Worm (Caenorhabditis elegans): ENCODE results near the gene srr-6.
A peak's percentile ranks its signal among the peaks of the same experiment; 100 is the strongest.

srr-6 gene

ce11 chrV:5000406-5000805 is 12.2 kb upstream of the srr-6 start, which contains the start of gene ugt-7:
Gene ugt-7, minus strand, starts transcription at chrV:5000566.
- TF ChIP-seq elt-2 (tag; optimal IDR thresholded peaks at IDR 0.05) (peak; percentile 48), mdl-1 (tag; optimal IDR thresholded peaks at IDR 0.05) (no peak), skn-1 (tag; optimal IDR thresholded peaks at IDR 0.05) (no peak), snu-23 (GFP tag; optimal IDR thresholded peaks at IDR 0.05) (no peak)

DNA sequence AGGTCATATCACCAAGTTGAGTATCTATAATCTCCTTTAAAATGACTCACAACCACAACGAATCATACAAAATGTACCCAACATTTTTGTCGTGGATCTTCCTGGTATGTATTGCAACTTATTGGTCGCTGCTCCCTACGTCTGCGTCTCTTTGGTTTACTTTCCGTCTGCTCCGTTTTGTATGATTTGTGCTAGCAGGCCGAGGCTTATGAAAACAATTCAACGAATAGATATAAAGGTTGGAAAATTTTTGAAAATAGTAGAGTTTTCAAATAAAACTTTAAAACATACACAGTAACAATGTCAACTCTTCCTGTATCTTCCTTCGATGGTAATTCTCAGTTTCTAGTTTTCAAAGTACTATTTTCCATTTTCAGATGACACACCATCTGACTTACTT is 11.2 kb upstream of the srr-6 start, which contains the start of gene srr-8:
Gene srr-8 (plus strand): TSS at position 301 of the 400 bp plus-strand sequence.
- no peak for TF ChIP-seq C34B4.2 (tag; optimal IDR thresholded peaks at IDR 0.05)
- no peak for TF ChIP-seq fkh-4 (tag; optimal IDR thresholded peaks at IDR 0.05; ENCODE audit: borderline replicate concordance)
- TF ChIP-seq lin-15B (tag; optimal IDR thresholded peaks at IDR 0.05): no peak
- TF ChIP-seq lin-35 (GFP tag; optimal IDR thresholded peaks at IDR 0.05): no peak
- no peak for TF ChIP-seq swsn-7 (tag; optimal IDR thresholded peaks at IDR 0.05)

DNA sequence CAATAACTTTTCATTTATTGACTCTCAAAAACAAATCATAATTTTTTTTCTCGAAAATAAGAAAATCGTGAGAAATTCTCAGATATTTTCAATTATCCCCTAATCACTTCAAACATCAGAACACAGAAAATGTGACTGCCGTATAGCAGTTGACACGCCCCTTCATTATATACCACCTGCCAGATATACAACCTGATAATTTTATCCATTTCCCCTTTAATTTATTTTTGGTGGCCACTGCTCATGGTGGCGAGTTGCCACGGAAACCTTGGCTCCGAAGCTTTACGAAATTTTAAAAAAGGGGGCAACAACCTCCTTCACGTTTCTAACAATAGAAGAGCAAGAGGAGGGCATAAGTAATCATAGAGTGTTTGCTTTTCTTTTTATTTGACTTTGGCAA is 4.1 kb downstream of the srr-6 start:
- TF ChIP-seq fkh-8 (tag; optimal IDR thresholded peaks at IDR 0.05) (peak; percentile 77), fkh-4 (tag; optimal IDR thresholded peaks at IDR 0.05; ENCODE audit: borderline replicate concordance) (no peak), nhr-71 (tag; optimal IDR thresholded peaks at IDR 0.05) (peak; percentile 61), nhr-237 (tag; optimal IDR thresholded peaks at IDR 0.05) (peak; percentile 45)

- TF ChIP-seq alr-1 (tag; optimal IDR thresholded peaks at IDR 0.05; ENCODE audit: borderline replicate concordance): no peak
- no peak for TF ChIP-seq ets-5 (GFP tag; IDR thresholded peaks at IDR 0.05)
- TF ChIP-seq elt-2 (tag; optimal IDR thresholded peaks at IDR 0.05): peak; percentile 92
- peak; percentile 35 for TF ChIP-seq nhr-90 (tag; optimal IDR thresholded peaks at IDR 0.05; ENCODE audit: poor library complexity)
- no peak for TF ChIP-seq unc-62 (GFP tag; optimal IDR thresholded peaks at IDR 0.05)
- no peak for TF ChIP-seq unc-30 (tag; optimal IDR thresholded peaks at IDR 0.05)
- no peak for TF ChIP-seq ceh-90 (tag; optimal IDR thresholded peaks at IDR 0.05)
- no peak for TF ChIP-seq unc-86 (tag; optimal IDR thresholded peaks at IDR 0.05)
- TF ChIP-seq tbx-2 (tag; optimal IDR thresholded peaks at IDR 0.05): no peak
- TF ChIP-seq Y116A8C.19 (tag; optimal IDR thresholded peaks at IDR 0.05; ENCODE audit: borderline replicate concordance): no peak
- TF ChIP-seq C04F5.9 (tag; optimal IDR thresholded peaks at IDR 0.05): no peak
- no peak for TF ChIP-seq mep-1 (tag; optimal IDR thresholded peaks at IDR 0.05)
- TF ChIP-seq hpl-2 (GFP tag; optimal IDR thresholded peaks at IDR 0.05): no peak
- no peak for TF ChIP-seq efl-3 (GFP tag; optimal IDR thresholded peaks at IDR 0.05)
- peak; percentile 3 for TF ChIP-seq nhr-71 (tag; optimal IDR thresholded peaks at IDR 0.05)
- TF ChIP-seq jun-1 (tag; optimal IDR thresholded peaks at IDR 0.05): peak; percentile 20
- peak in 1 of 2 experiments; percentile 13 for TF ChIP-seq lin-35 (GFP tag; optimal IDR thresholded peaks at IDR 0.05)
- no peak for TF ChIP-seq nhr-12 (tag; optimal IDR thresholded peaks at IDR 0.05)
- peak; percentile 66 for TF ChIP-seq tlp-1 (tag; optimal IDR thresholded peaks at IDR 0.05)
- TF ChIP-seq dpl-1 (GFP tag; optimal IDR thresholded peaks at IDR 0.05): no peak
- TF ChIP-seq xbp-1 (tag; optimal IDR thresholded peaks at IDR 0.05): no peak
- TF ChIP-seq nhr-20 (tag; optimal IDR thresholded peaks at IDR 0.05): peak; percentile 10
Observed at ce11 chrV:5018067-5018466, 5.5 kb downstream of the srr-6 start.

DNA sequence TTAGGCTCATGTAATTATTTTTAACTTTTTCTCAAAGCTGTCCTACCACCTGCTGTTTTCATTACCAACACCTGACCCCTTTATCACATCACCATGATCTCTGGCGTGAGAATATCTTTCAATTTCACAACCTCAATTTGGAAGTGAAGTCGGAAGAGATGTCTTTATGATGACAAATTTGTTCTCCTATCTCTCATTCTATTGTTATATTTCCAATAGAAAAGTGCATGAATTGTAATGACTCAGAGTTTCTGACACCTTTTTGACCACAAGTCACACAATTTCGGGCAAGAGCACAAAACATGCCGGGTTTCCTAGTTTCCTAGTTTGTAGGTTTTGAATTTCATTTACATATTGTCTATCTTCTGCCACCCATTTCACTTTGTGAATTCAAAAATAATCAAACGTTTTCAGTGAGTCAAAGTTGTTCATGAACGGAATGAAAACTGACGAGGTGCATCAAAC is 6.2 kb downstream of the srr-6 start, which contains the start of gene srr-4:
Gene srr-4 (plus strand): TSS at position 415 of the 465 bp plus-strand sequence.
- peak; percentile 20 for TF ChIP-seq nhr-71 (tag; optimal IDR thresholded peaks at IDR 0.05)
- TF ChIP-seq fos-1 (tag; optimal IDR thresholded peaks at IDR 0.05): no peak
- TF ChIP-seq fkh-10 (GFP tag; optimal IDR thresholded peaks at IDR 0.05): no peak
- peak; percentile 79 for TF ChIP-seq skn-1 (tag; optimal IDR thresholded peaks at IDR 0.05)
- TF ChIP-seq fkh-8 (tag; optimal IDR thresholded peaks at IDR 0.05): peak; percentile 13

DNA sequence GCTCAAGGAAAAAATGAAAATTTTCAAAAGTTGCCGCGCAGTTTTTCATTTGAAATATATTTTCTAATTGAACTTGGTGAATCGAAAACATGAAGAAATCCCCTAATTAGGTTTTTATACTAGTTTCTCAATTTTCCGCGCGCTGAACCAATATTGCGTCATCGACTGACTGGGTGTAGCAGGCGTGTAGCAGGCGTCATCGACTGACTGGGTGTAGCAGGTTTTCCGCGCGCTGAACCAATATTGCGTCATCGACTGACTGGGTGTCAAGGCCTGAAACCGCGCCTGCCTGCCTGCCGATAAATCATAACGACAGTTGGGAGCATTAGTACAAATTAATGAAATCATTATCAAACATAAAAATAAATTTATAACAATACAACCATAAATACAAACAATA is 10.8 kb downstream of the srr-6 start:
- TF ChIP-seq aly-2 (tag; optimal IDR thresholded peaks at IDR 0.05): no peak
- TF ChIP-seq mdl-1 (tag; optimal IDR thresholded peaks at IDR 0.05): no peak
- no peak for TF ChIP-seq ztf-11 (tag; optimal IDR thresholded peaks at IDR 0.05)
- TF ChIP-seq dpl-1 (GFP tag; optimal IDR thresholded peaks at IDR 0.05): no peak
- no peak for TF ChIP-seq snpc-4 (tag; optimal IDR thresholded peaks at IDR 0.05)
- TF ChIP-seq unc-30 (tag; optimal IDR thresholded peaks at IDR 0.05): no peak
- TF ChIP-seq nhr-11 (tag; optimal IDR thresholded peaks at IDR 0.05): no peak
- TF ChIP-seq ces-1 (GFP tag; optimal IDR thresholded peaks at IDR 0.05): no peak
- TF ChIP-seq ceh-8 (GFP tag; optimal IDR thresholded peaks at IDR 0.05): no peak
- no peak for TF ChIP-seq zip-4 (GFP tag; optimal IDR thresholded peaks at IDR 0.05)
